Fruit fly (Drosophila melanogaster): ENCODE measurements around the gene Gr10b.

dm6 chrX:11383530-11383929, 29.5 kb downstream of the Gr10b start:
- TF ChIP-seq pan (optimal IDR thresholded peaks at IDR 0.05) (no peak), N (GFP tag; optimal IDR thresholded peaks at IDR 0.05) (no peak), dmrt93B (GFP tag; optimal IDR thresholded peaks at IDR 0.05) (no peak), Hnf4 (GFP tag; optimal IDR thresholded peaks at IDR 0.05) (no peak), h (GFP tag; optimal IDR thresholded peaks at IDR 0.05) (no peak), Jra (GFP tag; optimal IDR thresholded peaks at IDR 0.05) (no peak), fru (GFP tag; optimal IDR thresholded peaks at IDR 0.05) (no peak), OdsH (GFP tag; optimal IDR thresholded peaks at IDR 0.05) (no peak), dsf (GFP tag; optimal IDR thresholded peaks at IDR 0.05; ENCODE audit: borderline replicate concordance) (no peak), Hr78 (GFP tag; optimal IDR thresholded peaks at IDR 0.05) (no peak), Vsx2 (GFP tag; optimal IDR thresholded peaks at IDR 0.05; ENCODE audit: partially characterized antibody) (no peak), usp (GFP tag; optimal IDR thresholded peaks at IDR 0.05) (no peak), jim (GFP tag; optimal IDR thresholded peaks at IDR 0.05) (no peak), psq (GFP tag; optimal IDR thresholded peaks at IDR 0.05) (no peak)
